Fruit fly (Drosophila melanogaster) whole organism, embryonic: ENCODE results near the gene CG10907.

Experiments used
- B-H2 ChIP-seq: fragments of 200-800 bp; sonication (Bioruptor generic); optimal IDR thresholded peaks from 2 replicates; lab custom pipeline; 2018; ENCODE audit warnings: missing biosample characterization, mild to moderate bottlenecking, missing genetic modification characterization
- Bgb ChIP-seq: fragments of 200-800 bp; sonication (Bioruptor generic); IDR thresholded peaks from 2 replicates; pipeline ENCODE4 v1.3.6; 2022; ENCODE audit warnings: missing biosample characterization, missing genetic modification characterization; ENCODE audit not compliant: partially characterized antibody
- CG10565 ChIP-seq: fragments of 200-800 bp; sonication (Bioruptor generic); optimal IDR thresholded peaks from 3 replicates; lab custom pipeline; 2016; ENCODE audit warnings: missing biosample characterization, mild to moderate bottlenecking, missing genetic modification characterization
- CG11085 ChIP-seq: fragments of 200-800 bp; sonication (Bioruptor generic); IDR thresholded peaks from 2 replicates; pipeline ENCODE4 v1.3.6; 2022; ENCODE audit warnings: missing biosample characterization, missing genetic modification characterization
- CG11696 ChIP-seq: fragments of 200-800 bp; sonication (Bioruptor generic); IDR thresholded peaks from 2 replicates; pipeline ENCODE4 v1.3.6; 2022; ENCODE audit warnings: missing biosample characterization, missing genetic modification characterization
- CG12744 ChIP-seq: fragments of 200-800 bp; sonication (Bioruptor generic); optimal IDR thresholded peaks from 2 replicates; lab custom pipeline; 2016; ENCODE audit warnings: missing biosample characterization, missing genetic modification characterization
- CG13775 ChIP-seq: fragments of 200-800 bp; sonication (Bioruptor generic); optimal IDR thresholded peaks from 3 replicates; lab custom pipeline; 2017; ENCODE audit warnings: missing biosample characterization, mild to moderate bottlenecking, missing genetic modification characterization
- CG15479 ChIP-seq: fragments of 200-800 bp; sonication (Bioruptor generic); optimal IDR thresholded peaks from 3 replicates; lab custom pipeline; 2019; ENCODE audit warnings: missing biosample characterization, mild to moderate bottlenecking, missing genetic modification characterization, moderate library complexity
- CG15601 ChIP-seq: fragments of 200-800 bp; sonication (Bioruptor generic); optimal IDR thresholded peaks from 3 replicates; lab custom pipeline; 2019; ENCODE audit warnings: missing biosample characterization, mild to moderate bottlenecking, missing genetic modification characterization, moderate library complexity
- CG1603 ChIP-seq: fragments of 200-800 bp; sonication (Bioruptor generic); optimal IDR thresholded peaks from 2 replicates; lab custom pipeline; 2019; ENCODE audit warnings: missing biosample characterization, mild to moderate bottlenecking, missing genetic modification characterization, moderate library complexity
- CG1832 ChIP-seq: fragments of 200-800 bp; sonication (Bioruptor generic); optimal IDR thresholded peaks from 2 replicates; lab custom pipeline; 2017; ENCODE audit warnings: missing biosample characterization, mild to moderate bottlenecking, missing genetic modification characterization, inconsistent platforms
- CG18599 ChIP-seq: fragments of 200-800 bp; sonication (Bioruptor generic); optimal IDR thresholded peaks from 3 replicates; lab custom pipeline; 2017; ENCODE audit warnings: missing biosample characterization, missing genetic modification characterization, mild to moderate bottlenecking, moderate library complexity, missing genetic modification reagents
- CG3163 ChIP-seq: fragments of 200-800 bp; sonication (Bioruptor generic); optimal IDR thresholded peaks from 3 replicates; lab custom pipeline; 2016; ENCODE audit warnings: missing biosample characterization, missing genetic modification characterization
- CG3847 ChIP-seq: fragments of 200-800 bp; sonication (Bioruptor generic); IDR thresholded peaks from 2 replicates; pipeline ENCODE4 v1.3.6; 2022; ENCODE audit warnings: missing biosample characterization, missing genetic modification characterization
- CG4617 ChIP-seq: fragments of 200-800 bp; sonication (Bioruptor generic); optimal IDR thresholded peaks from 3 replicates; lab custom pipeline; 2016; ENCODE audit warnings: missing biosample characterization, missing genetic modification characterization, borderline replicate concordance
- CG6791 ChIP-seq: fragments of 200-800 bp; sonication (Bioruptor generic); IDR thresholded peaks from 3 replicates; pipeline ENCODE4 v1.3.6; 2022; ENCODE audit warnings: missing biosample characterization, missing genetic modification characterization; ENCODE audit not compliant: partially characterized antibody
- CG7357 ChIP-seq: fragments of 200-800 bp; sonication (Bioruptor generic); IDR thresholded peaks from 3 replicates; pipeline ENCODE4 v1.3.6; 2022; ENCODE audit warnings: missing biosample characterization, missing genetic modification characterization
- CG7839 ChIP-seq: fragments of 200-800 bp; sonication (Bioruptor generic); optimal IDR thresholded peaks from 3 replicates; lab custom pipeline; 2018; ENCODE audit warnings: missing biosample characterization, mild to moderate bottlenecking, missing genetic modification characterization, moderate library complexity
- CG8478 ChIP-seq: fragments of >200 bp; optimal IDR thresholded peaks from 2 replicates; lab custom pipeline; 2018
- CG9215 ChIP-seq: fragments of 200-800 bp; sonication (Bioruptor generic); IDR thresholded peaks from 2 replicates; pipeline ENCODE4 v1.3.6; 2022; ENCODE audit warnings: missing biosample characterization, missing genetic modification characterization
- CG9609 ChIP-seq: fragments of 200-800 bp; sonication (Bioruptor generic); optimal IDR thresholded peaks from 3 replicates; lab custom pipeline; 2016; ENCODE audit warnings: missing biosample characterization, missing genetic modification characterization
- CG9797 ChIP-seq: fragments of 200-800 bp; sonication (Bioruptor generic); optimal IDR thresholded peaks from 3 replicates; lab custom pipeline; 2018; ENCODE audit warnings: missing biosample characterization, mild to moderate bottlenecking, missing genetic modification characterization
- Camta ChIP-seq: fragments of 200-800 bp; sonication (Bioruptor generic); optimal IDR thresholded peaks from 2 replicates; lab custom pipeline; 2016; ENCODE audit warnings: missing biosample characterization, missing genetic modification characterization
- Hr3 ChIP-seq: fragments of 200-800 bp; sonication (Bioruptor generic); optimal IDR thresholded peaks from 3 replicates; lab custom pipeline; 2016; ENCODE audit warnings: missing biosample characterization, missing genetic modification characterization
- Hr39 ChIP-seq: fragments of >200 bp; optimal IDR thresholded peaks from 2 replicates; lab custom pipeline; 2017
- Kr ChIP-seq: fragments of 200-800 bp; sonication (Bioruptor generic); optimal IDR thresholded peaks from 2 replicates; lab custom pipeline; 2017; ENCODE audit warnings: missing biosample characterization, mild to moderate bottlenecking, missing genetic modification characterization
- NC2α ChIP-seq: fragments of 200-800 bp; sonication (Bioruptor generic); optimal IDR thresholded peaks from 2 replicates; lab custom pipeline; 2016; ENCODE audit warnings: missing biosample characterization, missing genetic modification characterization
- NK7.1 ChIP-seq: fragments of 200-800 bp; sonication (Bioruptor generic); optimal IDR thresholded peaks from 3 replicates; lab custom pipeline; 2016; ENCODE audit warnings: missing biosample characterization, missing genetic modification characterization
- Nf-YC ChIP-seq: fragments of 200-800 bp; optimal IDR thresholded peaks from 3 replicates; lab custom pipeline; 2019; ENCODE audit warnings: missing biosample characterization, mild to moderate bottlenecking, missing genetic modification characterization, moderate library complexity
- Ssrp ChIP-seq: fragments of 200-800 bp; sonication (Bioruptor generic); optimal IDR thresholded peaks from 2 replicates; lab custom pipeline; 2018; ENCODE audit warnings: missing biosample characterization, mild to moderate bottlenecking, missing genetic modification characterization, moderate library complexity
- Trl ChIP-seq, 3 experiments: fragments of >200 bp in 2 of 3; fragments of 200-800 bp in 1 of 3; sonication (Bioruptor generic) in 1 of 3; optimal IDR thresholded peaks; 2 replicates in 1 of 3; 3 replicates in 2 of 3; lab custom pipeline; 2016 to 2017; ENCODE audit warnings: missing biosample characterization in 1 of 3, missing genetic modification characterization in 1 of 3
- Xbp1 ChIP-seq: fragments of 200-800 bp; sonication (Bioruptor generic); optimal IDR thresholded peaks from 3 replicates; lab custom pipeline; 2016; ENCODE audit warnings: missing biosample characterization, mild to moderate bottlenecking, missing genetic modification characterization
- YL-1 ChIP-seq: fragments of 200-800 bp; sonication (Bioruptor generic); optimal IDR thresholded peaks from 3 replicates; lab custom pipeline; 2017; ENCODE audit warnings: missing biosample characterization, mild to moderate bottlenecking, missing genetic modification characterization
- abd-A ChIP-seq: fragments of 200-800 bp; sonication (Bioruptor generic); optimal IDR thresholded peaks from 3 replicates; lab custom pipeline; 2019; ENCODE audit warnings: missing biosample characterization, mild to moderate bottlenecking, missing genetic modification characterization, moderate library complexity
- chm ChIP-seq: fragments of 200-800 bp; sonication (Bioruptor generic); IDR thresholded peaks from 2 replicates; pipeline ENCODE4 v1.3.6; 2022; ENCODE audit warnings: missing biosample characterization, missing genetic modification characterization
- dmrt99B ChIP-seq: fragments of 200-800 bp; sonication (Bioruptor generic); optimal IDR thresholded peaks from 2 replicates; lab custom pipeline; 2018; ENCODE audit warnings: missing biosample characterization, mild to moderate bottlenecking, missing genetic modification characterization, moderate library complexity
- ems ChIP-seq: fragments of 200-800 bp; sonication (Bioruptor generic); optimal IDR thresholded peaks from 3 replicates; lab custom pipeline; 2016; ENCODE audit warnings: missing biosample characterization, missing genetic modification characterization
- fd64A ChIP-seq: fragments of 200-800 bp; sonication (Bioruptor generic); optimal IDR thresholded peaks from 3 replicates; lab custom pipeline; 2018; ENCODE audit warnings: missing biosample characterization, mild to moderate bottlenecking, missing genetic modification characterization
- fu2 ChIP-seq: fragments of 200-800 bp; sonication (Bioruptor generic); optimal IDR thresholded peaks from 2 replicates; lab custom pipeline; 2016; ENCODE audit warnings: missing biosample characterization, missing genetic modification characterization
- ham ChIP-seq: fragments of 200-800 bp; sonication (Bioruptor generic); IDR thresholded peaks from 2 replicates; pipeline ENCODE4 v1.3.6; 2022; ENCODE audit warnings: missing biosample characterization, missing genetic modification characterization
- jigr1 ChIP-seq: fragments of 200-800 bp; sonication (Bioruptor generic); IDR thresholded peaks from 3 replicates; pipeline ENCODE4 v1.3.6; 2022; ENCODE audit warnings: missing biosample characterization, missing genetic modification characterization
- nerfin-1 ChIP-seq: fragments of 200-800 bp; sonication (Bioruptor generic); optimal IDR thresholded peaks from 3 replicates; lab custom pipeline; 2019; ENCODE audit warnings: missing biosample characterization, mild to moderate bottlenecking, missing genetic modification characterization, moderate library complexity
- otp ChIP-seq: fragments of 200-800 bp; sonication (Bioruptor generic); IDR thresholded peaks from 3 replicates; pipeline ENCODE4, ENCODE4 v1.3.6; 2022; ENCODE audit warnings: missing biosample characterization, missing genetic modification characterization
- peb ChIP-seq: fragments of 200-800 bp; sonication (Bioruptor generic); IDR thresholded peaks from 2 replicates; pipeline ENCODE4 v1.3.6; 2022; ENCODE audit warnings: missing biosample characterization, missing genetic modification characterization
- row ChIP-seq: fragments of 200-800 bp; sonication (Bioruptor generic); IDR thresholded peaks from 3 replicates; pipeline ENCODE4 v1.3.6; 2022; ENCODE audit warnings: missing biosample characterization, missing genetic modification characterization
- run ChIP-seq: fragments of 200-800 bp; sonication (Bioruptor generic); optimal IDR thresholded peaks from 3 replicates; lab custom pipeline; 2018; ENCODE audit warnings: missing biosample characterization, mild to moderate bottlenecking, missing genetic modification characterization
- schlank ChIP-seq: fragments of 200-800 bp; sonication (Bioruptor generic); optimal IDR thresholded peaks from 2 replicates; lab custom pipeline; 2018; ENCODE audit warnings: missing biosample characterization, mild to moderate bottlenecking, missing genetic modification characterization
- sna ChIP-seq: fragments of 200-800 bp; sonication (Bioruptor generic); IDR thresholded peaks from 2 replicates; pipeline ENCODE4 v1.3.6; 2022; ENCODE audit warnings: missing biosample characterization, missing genetic modification characterization; ENCODE audit not compliant: partially characterized antibody
- so ChIP-seq: fragments of 200-800 bp; sonication (Bioruptor generic); IDR thresholded peaks from 3 replicates; pipeline ENCODE4 v1.3.6; 2022; ENCODE audit warnings: missing biosample characterization, missing genetic modification characterization
- ttk ChIP-seq: fragments of 200-800 bp; sonication (Bioruptor generic); IDR thresholded peaks from 2 replicates; pipeline ENCODE4 v2.1.2; 2022; ENCODE audit warnings: missing biosample characterization, missing genetic modification characterization
- zen ChIP-seq: fragments of 200-800 bp; sonication (Bioruptor generic); optimal IDR thresholded peaks from 3 replicates; lab custom pipeline; 2018; ENCODE audit warnings: missing biosample characterization, mild to moderate bottlenecking, missing genetic modification characterization, moderate library complexity

CG10907 gene

dm6 chr3L:11764930-11765329, 28.4 kb upstream of the CG10907 start (continued):
- TF ChIP-seq jigr1 (GFP tag; lab: Robert Waterston, UW) (no peak), nerfin-1 (peak; percentile 41), CG1603 (no peak), zen (peak; percentile 8), Trl (optimal IDR thresholded peaks at IDR 0.05; lab: Kevin White, UChicago) (peak; percentile 46 to 69), Trl (GFP tag; optimal IDR thresholded peaks at IDR 0.05; lab: Kevin White, UChicago) (no peak), CG1832 (peak; percentile 77), CG8478 (lab: Kevin White, UChicago) (peak; percentile 70), CG7357 (GFP tag; lab: Robert Waterston, UW) (no peak), Bgb (peak; percentile 17; the same call in 1 of the 2 replicates), dmrt99B (tag; lab: Kevin White, UChicago) (no peak), CG9215 (GFP tag; lab: Robert Waterston, UW) (no peak), CG12744 (GFP tag; lab: Kevin White, UChicago) (no peak), CG18599 (GFP tag; lab: Kevin White, UChicago) (peak; percentile 22), Kr (peak; percentile 32), Nf-YC (tag; lab: Kevin White, UChicago) (peak; percentile 5), fd64A (no peak), CG15479 (peak; percentile 45)

- TF ChIP-seq Xbp1 (GFP tag; lab: Kevin White, UChicago) (no peak), Hr39 (lab: Kevin White, UChicago) (no peak), B-H2 (no peak), peb (GFP tag; lab: Robert Waterston, UW) (no peak), fu2 (GFP tag; lab: Kevin White, UChicago) (no peak), ttk (GFP tag; lab: Robert Waterston, UW) (no peak), CG9797 (no peak), Camta (GFP tag; lab: Kevin White, UChicago) (no peak), NC2α (GFP tag; lab: Kevin White, UChicago) (no peak), YL-1 (no peak), CG11085 (GFP tag; lab: Robert Waterston, UW) (no peak), CG11696 (GFP tag; lab: Robert Waterston, UW) (no peak), CG3163 (GFP tag; lab: Kevin White, UChicago) (no peak), NK7.1 (GFP tag; lab: Kevin White, UChicago) (no peak), Hr3 (no peak), CG6791 (GFP tag; lab: Robert Waterston, UW) (0 out of 3 replicates have a peak, but pooled peaks have one; percentile 37), CG1832 (peak; percentile 52), CG10565 (GFP tag; lab: Kevin White, UChicago) (no peak), jigr1 (GFP tag; lab: Robert Waterston, UW) (no peak), Ssrp (no peak), abd-A (tag; lab: Kevin White, UChicago) (no peak), ham (GFP tag; lab: Robert Waterston, UW) (no peak), so (GFP tag; lab: Robert Waterston, UW) (no peak), CG9609 (GFP tag; lab: Kevin White, UChicago) (no peak), CG13775 (GFP tag; lab: Kevin White, UChicago) (no peak), sna (GFP tag; lab: Robert Waterston, UW) (peak; percentile 29; the same call in 1 of the 2 replicates), CG3847 (no peak), CG7839 (tag; lab: Kevin White, UChicago) (no peak), CG15601 (tag; lab: Kevin White, UChicago) (no peak), chm (GFP tag; lab: Robert Waterston, UW) (no peak), run (tag; lab: Kevin White, UChicago) (no peak), CG4617 (no peak), ems (GFP tag; lab: Kevin White, UChicago) (no peak), row (GFP tag; lab: Robert Waterston, UW) (0 out of 3 replicates have a peak, but pooled peaks have one; percentile 9), schlank (tag; lab: Kevin White, UChicago) (no peak), otp (GFP tag; lab: Robert Waterston, UW) (no peak)
These were observed 27.6 kb upstream of the CG10907 start, which contains the start of gene loaf for dm6 chr3L:11765695-11766232. loaf (minus strand) TSS chr3L:11766182.
